Fruit fly (Drosophila melanogaster) whole organism, embryonic: ENCODE results near the gene CG18788.
A peak's percentile ranks its signal among the peaks of the same experiment; 100 is the strongest.

Experiments used
- Aef1 ChIP-seq: fragments of 200-800 bp; sonication (Bioruptor generic); IDR thresholded peaks from 3 replicates; pipeline ENCODE4 v1.3.6; 2022; ENCODE audit warnings: missing biosample characterization, missing genetic modification characterization
- Bgb ChIP-seq: fragments of 200-800 bp; sonication (Bioruptor generic); IDR thresholded peaks from 2 replicates; pipeline ENCODE4 v1.3.6; 2022; ENCODE audit warnings: missing biosample characterization, missing genetic modification characterization; ENCODE audit not compliant: partially characterized antibody
- CG10321 ChIP-seq: fragments of 200-800 bp; sonication (Bioruptor generic); IDR thresholded peaks from 2 replicates; pipeline ENCODE4 v1.3.6; 2022; ENCODE audit warnings: missing biosample characterization, missing genetic modification characterization
- CG12391 ChIP-seq: fragments of 200-800 bp; sonication (Bioruptor generic); optimal IDR thresholded peaks from 3 replicates; lab custom pipeline; 2018; ENCODE audit warnings: missing biosample characterization, mild to moderate bottlenecking, missing genetic modification characterization, moderate library complexity
- CG12744 ChIP-seq: fragments of 200-800 bp; sonication (Bioruptor generic); optimal IDR thresholded peaks from 2 replicates; lab custom pipeline; 2016; ENCODE audit warnings: missing biosample characterization, missing genetic modification characterization
- CG15011 ChIP-seq: fragments of 200-800 bp; sonication (Bioruptor generic); optimal IDR thresholded peaks from 3 replicates; lab custom pipeline; 2018; ENCODE audit warnings: missing biosample characterization, mild to moderate bottlenecking, missing genetic modification characterization
- CG1602 ChIP-seq: fragments of 200-800 bp; sonication (Bioruptor generic); optimal IDR thresholded peaks from 3 replicates; lab custom pipeline; 2016; ENCODE audit warnings: missing biosample characterization, missing genetic modification characterization
- CG1832 ChIP-seq: fragments of 200-800 bp; sonication (Bioruptor generic); optimal IDR thresholded peaks from 2 replicates; lab custom pipeline; 2017; ENCODE audit warnings: missing biosample characterization, mild to moderate bottlenecking, missing genetic modification characterization, inconsistent platforms
- CG18599 ChIP-seq: fragments of 200-800 bp; sonication (Bioruptor generic); optimal IDR thresholded peaks from 3 replicates; lab custom pipeline; 2017; ENCODE audit warnings: missing biosample characterization, missing genetic modification characterization, mild to moderate bottlenecking, moderate library complexity, missing genetic modification reagents
- CG30020 ChIP-seq: fragments of 200-800 bp; optimal IDR thresholded peaks from 2 replicates; lab custom pipeline; 2019; ENCODE audit warnings: missing biosample characterization, mild to moderate bottlenecking, missing genetic modification characterization, moderate library complexity
- CG31388 ChIP-seq: fragments of 200-800 bp; sonication (Bioruptor generic); optimal IDR thresholded peaks from 2 replicates; lab custom pipeline; 2016; ENCODE audit warnings: missing biosample characterization, missing genetic modification characterization
- CG34376 ChIP-seq: fragments of 200-800 bp; sonication (Bioruptor generic); optimal IDR thresholded peaks from 2 replicates; lab custom pipeline; 2018; ENCODE audit warnings: missing biosample characterization, mild to moderate bottlenecking, missing genetic modification characterization
- CG4360 ChIP-seq: fragments of 200-800 bp; sonication (Bioruptor generic); IDR thresholded peaks from 2 replicates; pipeline ENCODE4 v1.3.6; 2022; ENCODE audit warnings: missing biosample characterization, missing genetic modification characterization
- CG4707 ChIP-seq: fragments of 200-800 bp; sonication (Bioruptor generic); optimal IDR thresholded peaks from 2 replicates; lab custom pipeline; 2018; ENCODE audit warnings: missing biosample characterization, mild to moderate bottlenecking, missing genetic modification characterization, moderate library complexity
- CG7928 ChIP-seq: fragments of 200-800 bp; sonication (Bioruptor generic); optimal IDR thresholded peaks from 2 replicates; lab custom pipeline; 2017; ENCODE audit warnings: missing biosample characterization, mild to moderate bottlenecking, missing genetic modification characterization
- CG8290 ChIP-seq, 3 experiments: fragments of 200-800 bp; sonication (Bioruptor generic); optimal IDR thresholded peaks; 2 replicates each; lab custom pipeline; 2016 to 2019; ENCODE audit warnings: missing biosample characterization in 3 of 3, missing genetic modification characterization in 3 of 3, mild to moderate bottlenecking in 2 of 3, moderate library complexity in 1 of 3
- CG8765 ChIP-seq: fragments of 200-800 bp; sonication (Bioruptor generic); IDR thresholded peaks from 2 replicates; pipeline ENCODE4 v1.3.6; 2022; ENCODE audit warnings: missing biosample characterization, missing genetic modification characterization
- CG9609 ChIP-seq: fragments of 200-800 bp; sonication (Bioruptor generic); optimal IDR thresholded peaks from 3 replicates; lab custom pipeline; 2016; ENCODE audit warnings: missing biosample characterization, missing genetic modification characterization
- CG9932 ChIP-seq: fragments of 200-800 bp; sonication (Bioruptor generic); IDR thresholded peaks from 2 replicates; pipeline ENCODE4 v1.3.6; 2022; ENCODE audit warnings: missing biosample characterization, missing genetic modification characterization
- Kr ChIP-seq: fragments of 200-800 bp; sonication (Bioruptor generic); optimal IDR thresholded peaks from 2 replicates; lab custom pipeline; 2017; ENCODE audit warnings: missing biosample characterization, mild to moderate bottlenecking, missing genetic modification characterization
- MBD-R2 ChIP-seq: fragments of 200-800 bp; sonication (Bioruptor generic); IDR thresholded peaks from 2 replicates; pipeline ENCODE4 v1.3.6; 2022; ENCODE audit warnings: missing biosample characterization, missing genetic modification characterization
- Mrtf ChIP-seq: fragments of 200-800 bp; sonication (Bioruptor generic); IDR thresholded peaks from 3 replicates; pipeline ENCODE4 v1.3.6; 2022; ENCODE audit warnings: missing biosample characterization, missing genetic modification characterization
- NfI ChIP-seq: fragments of 200-800 bp; sonication (Bioruptor generic); optimal IDR thresholded peaks from 3 replicates; lab custom pipeline; 2018; ENCODE audit warnings: missing biosample characterization, mild to moderate bottlenecking, missing genetic modification characterization, moderate library complexity
- ara ChIP-seq: fragments of 200-800 bp; sonication (Bioruptor generic); IDR thresholded peaks from 2 replicates; pipeline ENCODE4 v1.3.6; 2022; ENCODE audit warnings: missing biosample characterization, missing genetic modification characterization
- bowl ChIP-seq: fragments of 200-800 bp; sonication (Bioruptor generic); IDR thresholded peaks from 2 replicates; pipeline ENCODE4 v1.3.6; 2022; ENCODE audit warnings: missing biosample characterization, missing genetic modification characterization
- cad ChIP-seq: fragments of >200 bp; optimal IDR thresholded peaks from 2 replicates; lab custom pipeline; 2017; ENCODE audit warnings: missing biosample characterization, missing genetic modification characterization
- da ChIP-seq: fragments of 200-800 bp; sonication (Bioruptor generic); optimal IDR thresholded peaks from 2 replicates; lab custom pipeline; 2016; ENCODE audit warnings: missing biosample characterization, missing genetic modification characterization
- dan ChIP-seq: fragments of 200-800 bp; sonication (Bioruptor generic); IDR thresholded peaks from 2 replicates; pipeline ENCODE4 v1.3.6; 2022; ENCODE audit warnings: missing biosample characterization, missing genetic modification characterization
- disco-r ChIP-seq: fragments of 200-800 bp; sonication (Bioruptor generic); optimal IDR thresholded peaks from 2 replicates; lab custom pipeline; 2016; ENCODE audit warnings: missing biosample characterization, missing genetic modification characterization
- eve ChIP-seq, 2 experiments: fragments of >200 bp; optimal IDR thresholded peaks; 2 replicates each; lab custom pipeline; 2017; ENCODE audit warnings: missing biosample characterization in 2 of 2, missing genetic modification characterization in 2 of 2
- fu2 ChIP-seq: fragments of 200-800 bp; sonication (Bioruptor generic); optimal IDR thresholded peaks from 2 replicates; lab custom pipeline; 2016; ENCODE audit warnings: missing biosample characterization, missing genetic modification characterization
- gcm2 ChIP-seq: fragments of 200-800 bp; sonication (Bioruptor generic); optimal IDR thresholded peaks from 2 replicates; lab custom pipeline; 2016; ENCODE audit warnings: missing biosample characterization, missing genetic modification characterization
- jumu ChIP-seq: fragments of 200-800 bp; sonication (Bioruptor generic); optimal IDR thresholded peaks from 3 replicates; lab custom pipeline; 2016; ENCODE audit warnings: missing biosample characterization, missing genetic modification characterization
- kay ChIP-seq: fragments of 200-800 bp; sonication (Bioruptor generic); optimal IDR thresholded peaks from 2 replicates; lab custom pipeline; 2016; ENCODE audit warnings: missing biosample characterization, missing genetic modification characterization
- lbe ChIP-seq: fragments of 200-800 bp; sonication (Bioruptor generic); optimal IDR thresholded peaks from 2 replicates; lab custom pipeline; 2016; ENCODE audit warnings: missing biosample characterization, mild to moderate bottlenecking, missing genetic modification characterization
- lola ChIP-seq, 3 experiments: fragments of >200 bp in 2 of 3; fragments of 200-800 bp in 1 of 3; sonication (Bioruptor generic) in 1 of 3; optimal IDR thresholded peaks; 2 replicates each; lab custom pipeline; 2017 to 2019; ENCODE audit warnings: missing biosample characterization in 3 of 3, missing genetic modification characterization in 3 of 3, mild to moderate bottlenecking in 1 of 3, moderate library complexity in 1 of 3
- otp ChIP-seq: fragments of 200-800 bp; sonication (Bioruptor generic); IDR thresholded peaks from 3 replicates; pipeline ENCODE4, ENCODE4 v1.3.6; 2022; ENCODE audit warnings: missing biosample characterization, missing genetic modification characterization
- repo ChIP-seq: fragments of 200-800 bp; sonication (Bioruptor generic); optimal IDR thresholded peaks from 2 replicates; lab custom pipeline; 2016; ENCODE audit warnings: missing biosample characterization, missing genetic modification characterization
- sd ChIP-seq: fragments of 200-800 bp; sonication (Bioruptor generic); optimal IDR thresholded peaks from 3 replicates; lab custom pipeline; 2018; ENCODE audit warnings: missing biosample characterization, mild to moderate bottlenecking, missing genetic modification characterization, moderate library complexity
- shn ChIP-seq: fragments of 200-800 bp; sonication (Bioruptor generic); optimal IDR thresholded peaks from 3 replicates; lab custom pipeline; 2016; ENCODE audit warnings: missing biosample characterization, missing genetic modification characterization
- slbo ChIP-seq: fragments of 200-800 bp; sonication (Bioruptor generic); IDR thresholded peaks from 2 replicates; pipeline ENCODE4 v1.3.6; 2022; ENCODE audit warnings: missing biosample characterization, missing genetic modification characterization
- tap ChIP-seq: fragments of 200-800 bp; optimal IDR thresholded peaks from 3 replicates; lab custom pipeline; 2019; ENCODE audit warnings: missing biosample characterization, mild to moderate bottlenecking, missing genetic modification characterization, moderate library complexity
- tll ChIP-seq, 2 experiments: fragments of 200-800 bp in 1 of 2; fragments of >200 bp in 1 of 2; sonication (Bioruptor generic) in 1 of 2; optimal IDR thresholded peaks; 2 replicates each; lab custom pipeline; 2017 to 2019; ENCODE audit warnings: missing biosample characterization in 2 of 2, missing genetic modification characterization in 2 of 2, mild to moderate bottlenecking in 1 of 2, moderate library complexity in 1 of 2
- tna ChIP-seq: fragments of 200-800 bp; sonication (Bioruptor generic); IDR thresholded peaks from 2 replicates; pipeline ENCODE4 v1.3.6; 2022; ENCODE audit warnings: missing biosample characterization, missing genetic modification characterization; ENCODE audit not compliant: partially characterized antibody
- toy ChIP-seq: fragments of 200-800 bp; sonication (Bioruptor generic); IDR thresholded peaks from 2 replicates; pipeline ENCODE4 v1.3.6; 2022; ENCODE audit warnings: missing biosample characterization, missing genetic modification characterization
- ttk ChIP-seq: fragments of 200-800 bp; sonication (Bioruptor generic); IDR thresholded peaks from 2 replicates; pipeline ENCODE4 v2.1.2; 2022; ENCODE audit warnings: missing biosample characterization, missing genetic modification characterization
- zen2 ChIP-seq: fragments of 200-800 bp; sonication (Bioruptor generic); IDR thresholded peaks from 3 replicates; pipeline ENCODE4 v1.3.6; 2022; ENCODE audit warnings: missing biosample characterization, missing genetic modification characterization; ENCODE audit not compliant: partially characterized antibody
- zfh1 ChIP-seq: fragments of 200-800 bp; sonication (Bioruptor generic); IDR thresholded peaks from 3 replicates; pipeline ENCODE4 v1.3.6; 2022; ENCODE audit warnings: missing biosample characterization, missing genetic modification characterization

Gene CG18788

DNA sequence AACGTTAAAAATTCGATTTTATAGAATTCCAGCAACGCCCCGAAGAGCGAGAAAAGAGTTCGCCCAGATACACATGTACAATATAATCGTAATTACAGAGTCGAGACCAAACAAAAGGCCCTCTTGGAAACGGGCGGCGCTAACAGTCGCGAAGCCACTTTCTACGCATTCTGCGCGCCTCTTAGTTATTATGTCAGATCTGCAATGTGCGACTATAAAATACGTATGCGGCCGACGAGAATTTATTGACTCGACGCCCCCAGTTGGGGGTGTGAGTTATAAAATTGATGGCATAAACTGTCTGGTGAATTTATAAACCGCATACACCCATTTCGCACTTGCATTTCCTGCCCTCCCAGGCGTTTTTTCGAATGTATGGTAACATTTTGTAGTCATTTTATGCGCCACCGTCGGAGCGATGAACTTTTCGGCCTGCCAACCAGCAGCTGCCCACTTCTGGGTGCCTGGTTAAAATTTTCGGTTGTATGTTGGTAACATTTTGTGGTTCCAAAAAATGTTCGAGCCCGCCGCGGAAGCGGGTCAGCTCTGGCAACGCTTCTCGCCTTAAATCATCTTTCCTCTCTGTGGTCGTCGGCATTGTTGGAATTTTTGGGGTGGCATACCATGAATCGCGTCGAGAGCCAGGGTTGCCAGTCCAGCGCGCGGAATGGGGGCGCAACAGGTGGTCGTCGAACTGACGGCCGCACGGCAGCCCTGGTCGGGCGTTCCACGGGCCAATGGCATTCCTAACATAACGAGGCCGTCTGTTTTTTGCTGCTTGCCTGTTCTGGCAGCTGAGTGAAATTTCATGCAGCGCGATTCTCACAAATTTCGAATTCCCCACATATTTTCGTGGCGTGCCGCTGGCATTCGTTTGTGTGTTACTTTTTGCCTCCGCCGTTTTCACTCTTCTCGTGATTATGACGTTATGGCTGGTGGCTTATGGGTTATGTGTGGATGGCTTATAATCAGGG lies 22.0 kb upstream of the CG18788 start (continued):
- TF ChIP-seq otp (GFP tag; lab: Robert Waterston, UW) (no peak), dan (no peak), Mrtf (GFP tag; lab: Robert Waterston, UW) (no peak), CG1832 (GFP tag; lab: Kevin White, UChicago) (peak; percentile 44), CG12391 (tag; lab: Kevin White, UChicago) (peak; percentile 67), tll (GFP tag; optimal IDR thresholded peaks at IDR 0.05; lab: Kevin White, UChicago) (peak in 1 of 2 experiments; percentile 98), disco-r (GFP tag; lab: Kevin White, UChicago) (no peak), toy (no peak), lola (GFP tag; optimal IDR thresholded peaks at IDR 0.05; lab: Kevin White, UChicago) (no peak), CG30020 (tag; lab: Kevin White, UChicago) (no peak), cad (GFP tag; lab: Kevin White, UChicago) (peak; percentile 77), CG9932 (no peak), MBD-R2 (GFP tag; lab: Robert Waterston, UW) (no peak), CG34376 (peak; percentile 82), gcm2 (peak; percentile 48), CG9609 (GFP tag; lab: Kevin White, UChicago) (peak; percentile 69), shn (GFP tag; lab: Kevin White, UChicago) (peak; percentile 87), eve (GFP tag; optimal IDR thresholded peaks at IDR 0.05; lab: Kevin White, UChicago) (no peak), NfI (GFP tag; lab: Kevin White, UChicago) (peak; percentile 37), CG8765 (GFP tag; lab: Robert Waterston, UW) (no peak), tna (no peak), Aef1 (GFP tag; lab: Robert Waterston, UW) (no peak), CG8290 (GFP tag; optimal IDR thresholded peaks at IDR 0.05; lab: Kevin White, UChicago) (no peak), CG8290 (tag; optimal IDR thresholded peaks at IDR 0.05; lab: Kevin White, UChicago) (peak; percentile 15 to 96), CG31388 (GFP tag; lab: Kevin White, UChicago) (peak; percentile 26), fu2 (GFP tag; lab: Kevin White, UChicago) (peak; percentile 58), CG4360 (no peak), CG7928 (no peak), bowl (no peak), tap (tag; lab: Kevin White, UChicago) (peak; percentile 51), kay (GFP tag; lab: Kevin White, UChicago) (peak; percentile 20), CG1602 (GFP tag; lab: Kevin White, UChicago) (no peak), Kr (GFP tag; lab: Kevin White, UChicago) (peak; percentile 92), CG18599 (GFP tag; lab: Kevin White, UChicago) (peak; percentile 94), ttk (no peak), slbo (GFP tag; lab: Robert Waterston, UW) (no peak), repo (GFP tag; lab: Kevin White, UChicago) (peak; percentile 77), da (peak; percentile 41), zen2 (GFP tag; lab: Robert Waterston, UW) (no peak), zfh1 (GFP tag; lab: Robert Waterston, UW) (no peak), jumu (GFP tag; lab: Kevin White, UChicago) (peak; percentile 80), CG10321 (GFP tag; lab: Robert Waterston, UW) (no peak), sd (peak; percentile 100), CG4707 (no peak), CG15011 (peak; percentile 5), CG12744 (peak; percentile 63), lbe (GFP tag; lab: Kevin White, UChicago) (peak; percentile 54), Bgb (no peak), ara (GFP tag; lab: Robert Waterston, UW) (no peak)
